Fruit fly (Drosophila melanogaster): Measurements from ENCODE around the gene Mob2.
A peak's percentile ranks its signal among the peaks of the same experiment; 100 is the strongest.

The Mob2 gene

dm6 chr3L:11552996-11553671 is 8.9 kb downstream of the Mob2 start (continued):
- peak; percentile 29 for TF ChIP-seq CG6854 (GFP tag; optimal IDR thresholded peaks at IDR 0.05)
- TF ChIP-seq CG7372 (GFP tag; IDR thresholded peaks at IDR 0.05) = no peak
- peak in 1 of 3 experiments; percentile 70 for TF ChIP-seq Stat92E (GFP tag; optimal IDR thresholded peaks at IDR 0.05)
- no peak for TF ChIP-seq danr (GFP tag; IDR thresholded peaks at IDR 0.05)
- peak; percentile 92 for TF ChIP-seq Med (GFP tag)
- TF ChIP-seq cad (GFP tag; optimal IDR thresholded peaks at IDR 0.05) = no peak
- peak; percentile 13 for TF ChIP-seq CG2678 (tag; optimal IDR thresholded peaks at IDR 0.05)
- TF ChIP-seq Spps (tag; optimal IDR thresholded peaks at IDR 0.05) = peak; percentile 6
- no peak for TF ChIP-seq CG13775 (GFP tag; optimal IDR thresholded peaks at IDR 0.05)
- TF ChIP-seq CG17829 (tag; optimal IDR thresholded peaks at IDR 0.05) = peak; percentile 62
- TF ChIP-seq Bteb2 (GFP tag; optimal IDR thresholded peaks at IDR 0.05) = no peak
- TF ChIP-seq CG11247 (GFP tag; IDR thresholded peaks at IDR 0.05) = peak; percentile 42; the same call in 1 of the 2 replicates
- peak; percentile 6; the same call in 1 of the 2 replicates for TF ChIP-seq CG14014 (GFP tag; IDR thresholded peaks at IDR 0.05)
- TF ChIP-seq pnt (GFP tag; optimal IDR thresholded peaks at IDR 0.05) = no peak
- peak; percentile 32 for TF ChIP-seq Blimp-1 (GFP tag; optimal IDR thresholded peaks at IDR 0.05)
- no peak for TF ChIP-seq CG12236 (GFP tag; optimal IDR thresholded peaks at IDR 0.05)
- no peak for TF ChIP-seq CG1832 (GFP tag; optimal IDR thresholded peaks at IDR 0.05)
- TF ChIP-seq ftz-f1 (GFP tag; optimal IDR thresholded peaks at IDR 0.05) = peak; percentile 59
- peak; percentile 4 for TF ChIP-seq CG8089 (GFP tag; optimal IDR thresholded peaks at IDR 0.05)
- no peak for TF ChIP-seq Abd-B (GFP tag; optimal IDR thresholded peaks at IDR 0.05)
- no peak for TF ChIP-seq CG7963 (GFP tag; IDR thresholded peaks at IDR 0.05; ENCODE audit: partially characterized antibody)
- peak; percentile 100 for TF ChIP-seq cg (GFP tag; optimal IDR thresholded peaks at IDR 0.05)
- TF ChIP-seq pb (GFP tag; optimal IDR thresholded peaks at IDR 0.05) = peak; percentile 12
- TF ChIP-seq exex (tag; optimal IDR thresholded peaks at IDR 0.05) = no peak
- no peak for TF ChIP-seq CG10209 (GFP tag; optimal IDR thresholded peaks at IDR 0.05)
- peak; percentile 78 for TF ChIP-seq CG15479 (GFP tag; optimal IDR thresholded peaks at IDR 0.05)
- TF ChIP-seq maf-S (GFP tag; optimal IDR thresholded peaks at IDR 0.05) = no peak
- TF ChIP-seq phol (tag; optimal IDR thresholded peaks at IDR 0.05) = no peak
- no peak for TF ChIP-seq croc (GFP tag; conservative IDR thresholded peaks at IDR 0.05)
- peak; percentile 17 for TF ChIP-seq salm (tag; optimal IDR thresholded peaks at IDR 0.05)
- TF ChIP-seq tap (tag; optimal IDR thresholded peaks at IDR 0.05) = peak; percentile 18
- TF ChIP-seq HHEX (GFP tag; optimal IDR thresholded peaks at IDR 0.05) = no peak
- TF ChIP-seq CG10366 (GFP tag; IDR thresholded peaks at IDR 0.05) = no peak
- no peak for TF ChIP-seq CG11085 (GFP tag; IDR thresholded peaks at IDR 0.05)
- TF ChIP-seq E2f1 (GFP tag; IDR thresholded peaks at IDR 0.05) = no peak; the same call in 1 of the 2 replicates
- TF ChIP-seq Neu2 (GFP tag; optimal IDR thresholded peaks at IDR 0.05; ENCODE audit: borderline replicate concordance) = no peak
- no peak for TF ChIP-seq CG4617 (GFP tag; optimal IDR thresholded peaks at IDR 0.05; ENCODE audit: borderline replicate concordance)
- TF ChIP-seq CG30020 (tag; optimal IDR thresholded peaks at IDR 0.05) = no peak

- TF ChIP-seq bbx (GFP tag; IDR thresholded peaks at IDR 0.05; ENCODE audit: partially characterized antibody) (no peak), slbo (GFP tag; IDR thresholded peaks at IDR 0.05) (0 out of 2 replicates have a peak, but pooled peaks have one; percentile 29), br (optimal IDR thresholded peaks at IDR 0.05) (no peak), mam (GFP tag; optimal IDR thresholded peaks at IDR 0.05) (no peak), wdn (GFP tag; IDR thresholded peaks at IDR 0.05) (no peak), CG15269 (tag; optimal IDR thresholded peaks at IDR 0.05) (peak; percentile 30), kah (GFP tag; optimal IDR thresholded peaks at IDR 0.05) (no peak), ac (GFP tag; optimal IDR thresholded peaks at IDR 0.05) (peak; percentile 46), sna (GFP tag; IDR thresholded peaks at IDR 0.05; ENCODE audit: partially characterized antibody) (no peak), lola (GFP tag; optimal IDR thresholded peaks at IDR 0.05) (peak in 1 of 3 experiments; percentile 74), CG12155 (GFP tag; optimal IDR thresholded peaks at IDR 0.05) (no peak), CG11504 (tag; optimal IDR thresholded peaks at IDR 0.05) (peak; percentile 48), CG43689 (GFP tag; IDR thresholded peaks at IDR 0.05) (no peak), gfzf (GFP tag; optimal IDR thresholded peaks at IDR 0.05) (no peak)
Observed at dm6 chr3L:11551949-11552348, 10.1 kb downstream of the Mob2 start.

All from whole organism, embryonic.